Worm (Caenorhabditis elegans): ENCODE measurements around the gene F18A12.2.

Gene F18A12.2

ce11 chrII:3399212-3399611 is 15.4 kb upstream of the F18A12.2 start, which contains the start of gene nep-9:
Gene nep-9 (minus strand): TSS chrII:3399312.
- TF ChIP-seq ceh-13 (GFP tag; optimal IDR thresholded peaks at IDR 0.05) (no peak), scrt-1 (GFP tag; IDR thresholded peaks at IDR 0.05) (no peak), ets-7 (tag; optimal IDR thresholded peaks at IDR 0.05) (no peak), flt-1 (GFP tag; IDR thresholded peaks at IDR 0.05) (no peak), ama-1 (optimal IDR thresholded peaks at IDR 0.05) (no peak), sea-1 (GFP tag; conservative IDR thresholded peaks at IDR 0.05) (no peak), hmbx-1 (tag; optimal IDR thresholded peaks at IDR 0.05) (no peak), F13C5.2 (tag; optimal IDR thresholded peaks at IDR 0.05) (no peak), hnd-1 (tag; optimal IDR thresholded peaks at IDR 0.05) (no peak), tra-4 (tag; optimal IDR thresholded peaks at IDR 0.05) (no peak), hmg-4 (GFP tag; optimal IDR thresholded peaks at IDR 0.05) (no peak), ceh-36 (tag; optimal IDR thresholded peaks at IDR 0.05) (no peak), tbx-11 (GFP tag; IDR thresholded peaks at IDR 0.05) (no peak)

- no peak for TF ChIP-seq sea-1 (GFP tag; conservative IDR thresholded peaks at IDR 0.05)
- no peak for TF ChIP-seq hmbx-1 (tag; optimal IDR thresholded peaks at IDR 0.05)
- no peak for TF ChIP-seq hnd-1 (tag; optimal IDR thresholded peaks at IDR 0.05)
- no peak for TF ChIP-seq pes-1 (GFP tag; IDR thresholded peaks at IDR 0.05)
- TF ChIP-seq ceh-13 (GFP tag; optimal IDR thresholded peaks at IDR 0.05) = no peak
- no peak for TF ChIP-seq aly-1 (tag; optimal IDR thresholded peaks at IDR 0.05)
- no peak for TF ChIP-seq tbx-37 (GFP tag; conservative IDR thresholded peaks at IDR 0.05)
- no peak for TF ChIP-seq ets-7 (tag; optimal IDR thresholded peaks at IDR 0.05)
- no peak for TF ChIP-seq tbx-11 (GFP tag; IDR thresholded peaks at IDR 0.05)
- TF ChIP-seq F13C5.2 (tag; optimal IDR thresholded peaks at IDR 0.05) = no peak
Observed at ce11 chrII:3402854-3403253, 11.8 kb upstream of the F18A12.2 start, which contains the start of gene nep-10. Gene nep-10 (minus strand): TSS chrII:3402954.

- TF ChIP-seq tbx-37 (GFP tag; conservative IDR thresholded peaks at IDR 0.05) = no peak
- TF ChIP-seq sea-1 (GFP tag; conservative IDR thresholded peaks at IDR 0.05) = no peak
- no peak for TF ChIP-seq aly-1 (tag; optimal IDR thresholded peaks at IDR 0.05)
- no peak for TF ChIP-seq flt-1 (GFP tag; IDR thresholded peaks at IDR 0.05)
- no peak for TF ChIP-seq hmg-4 (GFP tag; optimal IDR thresholded peaks at IDR 0.05)
- TF ChIP-seq ceh-36 (tag; optimal IDR thresholded peaks at IDR 0.05) = no peak
- no peak for TF ChIP-seq hnd-1 (tag; optimal IDR thresholded peaks at IDR 0.05)
- no peak for TF ChIP-seq hmbx-1 (tag; optimal IDR thresholded peaks at IDR 0.05)
- no peak for TF ChIP-seq B0310.2 (tag; optimal IDR thresholded peaks at IDR 0.05)
- TF ChIP-seq ama-1 (optimal IDR thresholded peaks at IDR 0.05) = no peak
- no peak for TF ChIP-seq scrt-1 (GFP tag; IDR thresholded peaks at IDR 0.05)
Observed at ce11 chrII:3403535-3403934, 11.1 kb upstream of the F18A12.2 start, which contains the start of gene nep-8. Gene nep-8 (plus strand): TSS chrII:3403835.

- TF ChIP-seq ets-7 (tag; optimal IDR thresholded peaks at IDR 0.05) (no peak), ama-1 (optimal IDR thresholded peaks at IDR 0.05) (no peak), ceh-36 (tag; optimal IDR thresholded peaks at IDR 0.05) (no peak), hnd-1 (tag; optimal IDR thresholded peaks at IDR 0.05) (no peak), tbx-11 (GFP tag; IDR thresholded peaks at IDR 0.05) (no peak), aly-1 (tag; optimal IDR thresholded peaks at IDR 0.05) (no peak), hmg-4 (GFP tag; optimal IDR thresholded peaks at IDR 0.05) (no peak), sea-1 (GFP tag; conservative IDR thresholded peaks at IDR 0.05) (no peak), ceh-13 (GFP tag; optimal IDR thresholded peaks at IDR 0.05) (no peak), scrt-1 (GFP tag; IDR thresholded peaks at IDR 0.05) (no peak), tra-4 (tag; optimal IDR thresholded peaks at IDR 0.05) (no peak), B0310.2 (tag; optimal IDR thresholded peaks at IDR 0.05) (no peak), pes-1 (GFP tag; IDR thresholded peaks at IDR 0.05) (no peak), hmbx-1 (tag; optimal IDR thresholded peaks at IDR 0.05) (no peak), flt-1 (GFP tag; IDR thresholded peaks at IDR 0.05) (no peak), F13C5.2 (tag; optimal IDR thresholded peaks at IDR 0.05) (no peak), tbx-37 (GFP tag; conservative IDR thresholded peaks at IDR 0.05) (no peak)
Observed at ce11 chrII:3416528-3416927, 1.9 kb downstream of the F18A12.2 start, which contains the start of gene nep-6. Gene nep-6 (plus strand): TSS chrII:3416828.

- TF ChIP-seq hmg-4 (GFP tag; optimal IDR thresholded peaks at IDR 0.05) = no peak
- no peak for TF ChIP-seq tbx-37 (GFP tag; conservative IDR thresholded peaks at IDR 0.05)
- TF ChIP-seq flt-1 (GFP tag; IDR thresholded peaks at IDR 0.05) = no peak
- no peak for TF ChIP-seq ceh-13 (GFP tag; optimal IDR thresholded peaks at IDR 0.05)
- TF ChIP-seq pes-1 (GFP tag; IDR thresholded peaks at IDR 0.05) = no peak
- TF ChIP-seq tra-4 (tag; optimal IDR thresholded peaks at IDR 0.05) = no peak
- no peak for TF ChIP-seq ama-1 (optimal IDR thresholded peaks at IDR 0.05)
- TF ChIP-seq sea-1 (GFP tag; conservative IDR thresholded peaks at IDR 0.05) = no peak
- no peak for TF ChIP-seq aly-1 (tag; optimal IDR thresholded peaks at IDR 0.05)
- no peak for TF ChIP-seq B0310.2 (tag; optimal IDR thresholded peaks at IDR 0.05)
- no peak for TF ChIP-seq F13C5.2 (tag; optimal IDR thresholded peaks at IDR 0.05)
- TF ChIP-seq ets-7 (tag; optimal IDR thresholded peaks at IDR 0.05) = no peak
Observed at ce11 chrII:3422938-3423337, 8.3 kb downstream of the F18A12.2 start.

- TF ChIP-seq ama-1 (optimal IDR thresholded peaks at IDR 0.05) (no peak), pes-1 (GFP tag; IDR thresholded peaks at IDR 0.05) (no peak), scrt-1 (GFP tag; IDR thresholded peaks at IDR 0.05) (no peak), F13C5.2 (tag; optimal IDR thresholded peaks at IDR 0.05) (no peak), sea-1 (GFP tag; conservative IDR thresholded peaks at IDR 0.05) (no peak), ceh-36 (tag; optimal IDR thresholded peaks at IDR 0.05) (no peak), B0310.2 (tag; optimal IDR thresholded peaks at IDR 0.05) (no peak), ceh-13 (GFP tag; optimal IDR thresholded peaks at IDR 0.05) (no peak), flt-1 (GFP tag; IDR thresholded peaks at IDR 0.05) (no peak), hnd-1 (tag; optimal IDR thresholded peaks at IDR 0.05) (no peak), tbx-11 (GFP tag; IDR thresholded peaks at IDR 0.05) (no peak), aly-1 (tag; optimal IDR thresholded peaks at IDR 0.05) (no peak), tbx-37 (GFP tag; conservative IDR thresholded peaks at IDR 0.05) (no peak), tra-4 (tag; optimal IDR thresholded peaks at IDR 0.05) (no peak), hmg-4 (GFP tag; optimal IDR thresholded peaks at IDR 0.05) (no peak), hmbx-1 (tag; optimal IDR thresholded peaks at IDR 0.05) (no peak), ets-7 (tag; optimal IDR thresholded peaks at IDR 0.05) (no peak)
Observed at ce11 chrII:3425433-3425832, 10.8 kb downstream of the F18A12.2 start, which contains the start of gene nep-11. Gene nep-11 (minus strand): TSS chrII:3425533.

ce11 chrII:3428158-3428704 is 13.6 kb downstream of the F18A12.2 start:
- TF ChIP-seq tbx-37 (GFP tag; conservative IDR thresholded peaks at IDR 0.05) (no peak), ama-1 (optimal IDR thresholded peaks at IDR 0.05) (no peak), sea-1 (GFP tag; conservative IDR thresholded peaks at IDR 0.05) (no peak), F13C5.2 (tag; optimal IDR thresholded peaks at IDR 0.05) (no peak), scrt-1 (GFP tag; IDR thresholded peaks at IDR 0.05) (no peak), ets-7 (tag; optimal IDR thresholded peaks at IDR 0.05) (no peak), hnd-1 (tag; optimal IDR thresholded peaks at IDR 0.05) (no peak), ceh-36 (tag; optimal IDR thresholded peaks at IDR 0.05) (no peak), pes-1 (GFP tag; IDR thresholded peaks at IDR 0.05) (no peak), hmg-4 (GFP tag; optimal IDR thresholded peaks at IDR 0.05) (no peak), B0310.2 (tag; optimal IDR thresholded peaks at IDR 0.05) (no peak), tra-4 (tag; optimal IDR thresholded peaks at IDR 0.05) (no peak), flt-1 (GFP tag; IDR thresholded peaks at IDR 0.05) (no peak)

All from whole organism, early embryonic.